Worm (Caenorhabditis elegans): ENCODE results near the gene cest-12.

- TF ChIP-seq tra-4 (tag; optimal IDR thresholded peaks at IDR 0.05) (no peak), flt-1 (GFP tag; IDR thresholded peaks at IDR 0.05) (no peak), ama-1 (optimal IDR thresholded peaks at IDR 0.05) (no peak), ets-7 (tag; optimal IDR thresholded peaks at IDR 0.05) (no peak), hmg-4 (GFP tag; optimal IDR thresholded peaks at IDR 0.05) (no peak), scrt-1 (GFP tag; IDR thresholded peaks at IDR 0.05) (no peak), B0310.2 (tag; optimal IDR thresholded peaks at IDR 0.05) (peak; percentile 11), hmbx-1 (tag; optimal IDR thresholded peaks at IDR 0.05) (no peak), tbx-37 (GFP tag; conservative IDR thresholded peaks at IDR 0.05) (no peak), aly-1 (tag; optimal IDR thresholded peaks at IDR 0.05) (no peak), F13C5.2 (tag; optimal IDR thresholded peaks at IDR 0.05) (no peak)
Observed at ce11 chrIII:12137515-12137914, 30.2 kb upstream of the cest-12 start.

Measured in whole organism, early embryonic.